Worm (Caenorhabditis elegans) whole organism, L3 larva: ENCODE data around the gene cts-1.

Experiments
- elt-3 ChIP-seq, 3 experiments: fragments of 150-350 bp in 1 of 3; sonication (generic microtip) in 2 of 3; optimal IDR thresholded peaks; 2 replicates in 2 of 3; 4 replicates in 1 of 3; lab custom pipeline; 2014 to 2017; ENCODE audit warnings: missing biosample characterization in 3 of 3, missing genetic modification characterization in 3 of 3
- jun-1 ChIP-seq: fragments of 150-350 bp; optimal IDR thresholded peaks from 2 replicates; lab custom pipeline; 2014; ENCODE audit warnings: missing biosample characterization, missing genetic modification reagents, missing genetic modification characterization
- nhr-11 ChIP-seq: fragments of 150-350 bp; optimal IDR thresholded peaks from 2 replicates; lab custom pipeline; 2014; ENCODE audit warnings: missing biosample characterization, missing genetic modification characterization
- nhr-77 ChIP-seq: fragments of 150-350 bp; optimal IDR thresholded peaks from 2 replicates; lab custom pipeline; 2014; ENCODE audit warnings: missing biosample characterization, missing genetic modification characterization
- skn-1 ChIP-seq: fragments of 150-350 bp; optimal IDR thresholded peaks from 2 replicates; lab custom pipeline; 2014; ENCODE audit warnings: missing biosample characterization, missing genetic modification characterization
- unc-62 ChIP-seq: fragments of 150-350 bp; sonication (generic microtip); optimal IDR thresholded peaks from 4 replicates; lab custom pipeline; 2014; ENCODE audit warnings: missing biosample characterization, missing genetic modification reagents, missing genetic modification characterization
- zag-1 ChIP-seq: fragments of 150-350 bp; optimal IDR thresholded peaks from 2 replicates; lab custom pipeline; 2014; ENCODE audit warnings: missing biosample characterization, missing genetic modification characterization

ce11 chrIII:10211889-10212494, 4.4 kb downstream of the cts-1 start, which contains the start of the genes blos-1 and best-18:
- no peak for TF ChIP-seq jun-1 (tag; lab: Kevin White, UChicago)
- TF ChIP-seq nhr-11 (tag; lab: Kevin White, UChicago) = no peak
- TF ChIP-seq skn-1 (tag; lab: Kevin White, UChicago) = no peak
- TF ChIP-seq elt-3 (tag; optimal IDR thresholded peaks at IDR 0.05; lab: Kevin White, UChicago) = no peak
- TF ChIP-seq unc-62 = no peak
- TF ChIP-seq nhr-77 = no peak
- no peak for TF ChIP-seq zag-1
